Fruit fly (Drosophila melanogaster) whole organism, wandering third instar larva: ENCODE data around the gene CG1074.
A peak's percentile ranks its signal among the peaks of the same experiment; 100 is the strongest.

Source experiments
- Abd-B ChIP-seq: fragments of >200 bp; optimal IDR thresholded peaks from 2 replicates; lab custom pipeline; 2017; ENCODE audit warnings: missing biosample characterization, missing genetic modification characterization
- CG9705 ChIP-seq: fragments of 200-800 bp; sonication (Bioruptor generic); optimal IDR thresholded peaks from 2 replicates; lab custom pipeline; 2018; ENCODE audit warnings: missing biosample characterization, mild to moderate bottlenecking, missing genetic modification characterization
- CrebA ChIP-seq: fragments of 200-800 bp; sonication (Bioruptor generic); optimal IDR thresholded peaks from 2 replicates; lab custom pipeline; 2016; ENCODE audit warnings: missing biosample characterization, mild to moderate bottlenecking, missing genetic modification characterization, borderline replicate concordance
- Dif ChIP-seq: fragments of 200-275, 200-300 bp; sonication (Bioruptor generic); optimal IDR thresholded peaks from 2 replicates; lab custom pipeline; 2018; ENCODE audit warnings: missing biosample characterization, missing genetic modification characterization; ENCODE audit not compliant: partially characterized antibody
- GATAd ChIP-seq: sonication (Bioruptor generic); optimal IDR thresholded peaks from 2 replicates; lab custom pipeline; 2016; ENCODE audit warnings: missing biosample characterization, missing genetic modification characterization
- HLH106 ChIP-seq: fragments of 200-800 bp; optimal IDR thresholded peaks from 3 replicates; lab custom pipeline; 2019; ENCODE audit warnings: missing biosample characterization, mild to moderate bottlenecking, missing genetic modification characterization, moderate library complexity
- Hr78 ChIP-seq: fragments of >200 bp; optimal IDR thresholded peaks from 2 replicates; lab custom pipeline; 2017; ENCODE audit warnings: missing biosample characterization, missing genetic modification characterization
- Hr83 ChIP-seq: fragments of 200-300 bp; sonication (Bioruptor generic); optimal IDR thresholded peaks from 2 replicates; lab custom pipeline; 2016; ENCODE audit warnings: missing biosample characterization, mild to moderate bottlenecking, missing genetic modification characterization, moderate library complexity; ENCODE audit not compliant: poor library complexity, severe bottlenecking
- Myc ChIP-seq: fragments of >200 bp; optimal IDR thresholded peaks from 2 replicates; lab custom pipeline; 2017
- N ChIP-seq: fragments of >200 bp; optimal IDR thresholded peaks from 2 replicates; lab custom pipeline; 2018; ENCODE audit warnings: missing biosample characterization, missing external identifiers, missing genetic modification characterization
- OdsH ChIP-seq: fragments of 200-800 bp; sonication (Bioruptor generic); optimal IDR thresholded peaks from 2 replicates; lab custom pipeline; 2016; ENCODE audit warnings: missing biosample characterization, mild to moderate bottlenecking, missing genetic modification characterization
- Rel ChIP-seq, 2 experiments: fragments of 200-800 bp; sonication (Bioruptor generic) in 1 of 2; optimal IDR thresholded peaks; 2 replicates in 1 of 2; 3 replicates in 1 of 2; lab custom pipeline; 2016 to 2019; ENCODE audit warnings: mild to moderate bottlenecking in 2 of 2, missing biosample characterization in 2 of 2, missing genetic modification characterization in 2 of 2, moderate library complexity in 1 of 2
- Sp1 ChIP-seq: fragments of 200-800 bp; sonication (Bioruptor generic); optimal IDR thresholded peaks from 3 replicates; lab custom pipeline; 2019; ENCODE audit warnings: missing biosample characterization, mild to moderate bottlenecking, missing genetic modification characterization, moderate library complexity
- Vsx2 ChIP-seq: fragments of 200-300, 225-300 bp; sonication (Bioruptor generic); optimal IDR thresholded peaks from 2 replicates; lab custom pipeline; 2018; ENCODE audit warnings: missing biosample characterization, missing genetic modification characterization; ENCODE audit not compliant: partially characterized antibody
- br ChIP-seq: fragments of 200-800 bp; sonication (Bioruptor generic); optimal IDR thresholded peaks from 2 replicates; lab custom pipeline; 2016; ENCODE audit warnings: missing biosample characterization, missing genetic modification characterization
- brk ChIP-seq: fragments of 200-800 bp; sonication (Bioruptor generic); optimal IDR thresholded peaks from 2 replicates; lab custom pipeline; 2016; ENCODE audit warnings: missing biosample characterization, mild to moderate bottlenecking, missing genetic modification characterization
- dl ChIP-seq, 2 experiments: fragments of 175-275, 200-275 bp in 1 of 2; fragments of 200-275 bp in 1 of 2; sonication (Bioruptor generic); optimal IDR thresholded peaks; lab custom pipeline; 2018; ENCODE audit warnings: mild to moderate bottlenecking in 2 of 2, missing biosample characterization in 2 of 2, missing genetic modification characterization in 2 of 2, moderate library complexity in 2 of 2; ENCODE audit not compliant: partially characterized antibody in 2 of 2, insufficient read depth in 1 of 2
- dsf ChIP-seq: sonication (Bioruptor generic); optimal IDR thresholded peaks from 2 replicates; lab custom pipeline; 2016; ENCODE audit warnings: missing biosample characterization, missing genetic modification characterization, borderline replicate concordance
- ey ChIP-seq: fragments of 200-800 bp; sonication (Bioruptor generic); optimal IDR thresholded peaks from 2 replicates; lab custom pipeline; 2016; ENCODE audit warnings: missing biosample characterization, missing genetic modification characterization
- foxo ChIP-seq, 2 experiments: fragments of 200-800 bp; sonication (Bioruptor generic); optimal IDR thresholded peaks; 2 replicates in 1 of 2; 3 replicates in 1 of 2; lab custom pipeline; 2016 to 2017; ENCODE audit warnings: missing biosample characterization in 2 of 2, missing genetic modification characterization in 2 of 2
- fru ChIP-seq: fragments of 200-800 bp; sonication (Bioruptor generic); optimal IDR thresholded peaks from 3 replicates; lab custom pipeline; 2016; ENCODE audit warnings: missing biosample characterization, mild to moderate bottlenecking, missing genetic modification characterization
- h ChIP-seq: fragments of 200-800 bp; sonication (Bioruptor generic); optimal IDR thresholded peaks from 3 replicates; lab custom pipeline; 2016; ENCODE audit warnings: missing biosample characterization, mild to moderate bottlenecking, missing genetic modification characterization
- jim ChIP-seq: fragments of 175-275, 200-325 bp; sonication (Bioruptor generic); optimal IDR thresholded peaks from 2 replicates; lab custom pipeline; 2016; ENCODE audit warnings: missing biosample characterization, mild to moderate bottlenecking, missing genetic modification characterization
- psq ChIP-seq: fragments of 200-800 bp; sonication (Bioruptor generic); optimal IDR thresholded peaks from 3 replicates; lab custom pipeline; 2017; ENCODE audit warnings: missing biosample characterization, mild to moderate bottlenecking, missing genetic modification characterization, moderate library complexity
- rgr ChIP-seq: fragments of 200-800 bp; sonication (Bioruptor generic); optimal IDR thresholded peaks from 3 replicates; lab custom pipeline; 2016; ENCODE audit warnings: missing biosample characterization, mild to moderate bottlenecking, missing genetic modification characterization
- sage ChIP-seq: fragments of 200-800 bp; sonication (Bioruptor generic); optimal IDR thresholded peaks from 2 replicates; lab custom pipeline; 2016; ENCODE audit warnings: missing biosample characterization, mild to moderate bottlenecking, missing genetic modification characterization
- sv ChIP-seq: fragments of 200-800 bp; sonication (Bioruptor generic); optimal IDR thresholded peaks from 3 replicates; lab custom pipeline; 2016; ENCODE audit warnings: missing biosample characterization, missing genetic modification characterization
- tai ChIP-seq: sonication (Bioruptor generic); optimal IDR thresholded peaks from 2 replicates; lab custom pipeline; 2016; ENCODE audit warnings: missing biosample characterization, missing genetic modification characterization

Gene CG1074

DNA sequence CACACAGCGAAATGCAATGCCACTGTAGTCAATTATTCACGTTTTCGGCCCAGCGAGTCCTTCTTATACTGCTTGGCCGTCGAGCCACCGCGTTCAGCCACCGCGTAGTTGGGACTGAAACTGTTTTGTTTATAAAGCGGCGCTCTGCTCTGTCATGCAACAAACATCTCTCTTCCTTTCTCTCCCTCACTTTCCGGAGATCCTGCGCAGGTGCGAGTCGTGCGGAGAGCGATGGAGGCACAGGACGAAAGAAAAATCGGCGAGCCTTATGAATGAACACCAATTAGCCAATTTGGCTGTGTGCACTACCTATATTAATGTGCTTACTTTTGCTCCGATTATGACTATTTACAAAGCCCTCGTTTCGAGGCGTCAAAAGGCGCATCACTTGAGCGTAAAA is 14.3 kb upstream of the CG1074 start, which contains the start of gene CG32944:
Gene CG32944 (minus strand): TSS at position 97 of the 400 bp plus-strand sequence.
- TF ChIP-seq dl (GFP tag; optimal IDR thresholded peaks at IDR 0.05; lab: Kevin White, UChicago; ENCODE audit: insufficient read depth in 1 of 2, partially characterized antibody in 2 of 2), result no peak
- TF ChIP-seq dsf (GFP tag; lab: Kevin White, UChicago), result no peak
- no peak for TF ChIP-seq CG9705 (GFP tag; lab: Kevin White, UChicago)
- peak; percentile 58 for TF ChIP-seq Vsx2 (GFP tag; lab: Kevin White, UChicago)
- peak; percentile 38 for TF ChIP-seq Dif (GFP tag; lab: Kevin White, UChicago)
- no peak for TF ChIP-seq Rel (GFP tag; optimal IDR thresholded peaks at IDR 0.05; lab: Kevin White, UChicago)
- TF ChIP-seq Rel (tag; optimal IDR thresholded peaks at IDR 0.05; lab: Kevin White, UChicago), result no peak
- TF ChIP-seq ey (GFP tag; lab: Kevin White, UChicago), result no peak

DNA sequence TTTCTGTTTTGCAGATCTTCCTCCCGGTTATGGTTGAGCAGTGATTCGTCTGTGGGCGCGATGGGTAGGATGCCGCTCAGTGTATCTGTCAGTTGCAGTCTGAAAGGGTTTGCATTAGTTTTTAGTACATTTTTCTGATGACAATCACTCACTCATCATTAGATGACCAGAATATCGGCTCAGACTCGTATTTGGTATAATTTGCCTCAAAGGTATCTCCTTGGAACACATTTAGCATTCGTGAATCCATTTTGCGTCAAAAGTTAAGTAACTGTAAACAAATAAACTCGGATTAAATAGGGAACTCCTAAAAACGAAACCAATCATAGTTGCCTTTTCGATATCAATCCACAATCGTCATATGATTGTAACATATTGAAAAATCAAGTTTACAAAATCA is 7.0 kb upstream of the CG1074 start, which contains the start of gene CG31525:
Gene CG31525 (plus strand): TSS at position 301 of the 400 bp plus-strand sequence.
- TF ChIP-seq sv (GFP tag; lab: Kevin White, UChicago), result no peak
- TF ChIP-seq CG9705 (GFP tag; lab: Kevin White, UChicago), result no peak
- no peak for TF ChIP-seq fru (GFP tag; lab: Kevin White, UChicago)
- no peak for TF ChIP-seq sage
- TF ChIP-seq CrebA, result no peak
- TF ChIP-seq ey (GFP tag; lab: Kevin White, UChicago), result no peak
- TF ChIP-seq HLH106, result no peak
- TF ChIP-seq GATAd (GFP tag; lab: Kevin White, UChicago), result no peak
- TF ChIP-seq N, result no peak
- no peak for TF ChIP-seq foxo (GFP tag; optimal IDR thresholded peaks at IDR 0.05; lab: Kevin White, UChicago)
- no peak for TF ChIP-seq OdsH (GFP tag; lab: Kevin White, UChicago)

DNA sequence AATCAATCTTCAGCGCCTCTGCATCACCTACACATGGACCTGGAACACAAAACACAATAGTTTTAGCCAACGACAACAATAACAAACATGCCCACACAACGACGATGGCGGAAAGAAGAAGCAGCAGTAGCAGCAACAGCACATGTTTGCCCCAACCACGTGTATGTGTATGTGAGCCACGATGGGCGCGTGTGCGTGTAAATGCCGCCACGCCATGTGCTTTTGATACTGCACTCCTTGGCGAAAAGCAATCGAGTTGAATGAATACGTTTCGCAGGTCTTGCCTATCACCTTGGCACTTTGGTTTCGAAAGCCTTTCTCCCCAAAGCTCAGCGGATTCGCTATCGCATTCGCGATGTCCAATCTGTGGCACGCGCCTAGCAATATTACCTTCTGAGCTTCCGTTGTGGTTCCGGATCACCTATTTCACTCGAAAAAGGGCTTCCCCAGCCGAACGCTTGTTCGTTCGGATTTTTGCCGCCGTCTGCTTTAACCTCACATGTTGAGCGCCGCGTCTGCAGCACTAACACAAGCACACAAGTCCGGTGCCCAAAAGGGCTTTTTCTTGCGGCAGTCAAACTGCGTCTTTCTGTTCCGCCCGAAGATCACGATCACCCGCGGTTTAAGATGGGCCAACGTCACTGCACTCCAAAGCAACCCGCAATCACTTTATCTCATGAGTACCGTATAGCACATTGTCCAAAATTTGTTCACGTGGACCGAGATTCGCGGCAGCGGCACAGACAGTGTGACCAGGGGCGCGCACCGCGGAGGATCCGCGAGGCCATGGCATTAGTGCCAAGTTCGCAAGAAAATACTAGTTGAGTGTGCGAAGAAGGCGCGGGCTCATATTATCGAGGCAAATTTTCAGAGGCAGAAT is 4.9 kb upstream of the CG1074 start, which contains the start of gene srl:
Gene srl (minus strand): TSS at position 751 of the 880 bp plus-strand sequence.
- TF ChIP-seq Myc (lab: Kevin White, UChicago) (peak; percentile 61), CrebA (no peak), CG9705 (GFP tag; lab: Kevin White, UChicago) (no peak), Hr83 (GFP tag; lab: Kevin White, UChicago) (peak; percentile 40), Rel (GFP tag; optimal IDR thresholded peaks at IDR 0.05; lab: Kevin White, UChicago) (no peak), Rel (tag; optimal IDR thresholded peaks at IDR 0.05; lab: Kevin White, UChicago) (peak; percentile 66), dl (GFP tag; optimal IDR thresholded peaks at IDR 0.05; lab: Kevin White, UChicago; ENCODE audit: insufficient read depth in 1 of 2, partially characterized antibody in 2 of 2) (no peak), GATAd (GFP tag; lab: Kevin White, UChicago) (no peak)
- TF ChIP-seq, all 38 proteins: peak for 3

DNA sequence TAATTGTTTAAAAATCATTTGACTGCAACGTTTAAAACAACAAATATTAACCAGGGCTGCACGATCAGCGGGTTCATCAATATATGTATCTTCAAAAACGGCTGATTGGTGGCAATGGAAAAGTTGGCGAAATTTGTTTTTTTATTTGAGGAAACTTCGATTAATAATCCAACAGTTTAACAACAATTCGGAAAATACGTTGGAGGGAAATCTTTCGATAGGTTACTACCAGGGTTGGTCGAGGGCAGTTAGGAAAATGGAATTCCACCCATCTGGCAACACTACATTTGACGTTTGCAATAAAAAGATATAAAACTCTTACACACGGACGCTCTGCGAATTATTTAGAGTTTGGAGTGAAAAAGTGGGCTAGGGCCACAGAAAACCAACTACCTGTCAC is 3.3 kb downstream of the CG1074 start, which contains the start of the genes Lipt2 and CG14650:
Gene Lipt2 (minus strand): TSS at position 217 of the 400 bp plus-strand sequence.
Gene CG14650 (plus strand): TSS at position 275 of the 400 bp plus-strand sequence.
- TF ChIP-seq tai (no peak), psq (GFP tag; lab: Kevin White, UChicago) (peak; percentile 38), fru (GFP tag; lab: Kevin White, UChicago) (peak; percentile 64), ey (GFP tag; lab: Kevin White, UChicago) (peak; percentile 67), foxo (GFP tag; optimal IDR thresholded peaks at IDR 0.05; lab: Kevin White, UChicago) (peak in 1 of 2 experiments; percentile 79), Sp1 (GFP tag; lab: Kevin White, UChicago) (peak; percentile 64), br (peak; percentile 65), jim (GFP tag; lab: Kevin White, UChicago) (no peak), OdsH (GFP tag; lab: Kevin White, UChicago) (peak; percentile 60), sv (GFP tag; lab: Kevin White, UChicago) (peak; percentile 29), h (peak; percentile 77), CG9705 (GFP tag; lab: Kevin White, UChicago) (peak; percentile 29), Hr78 (GFP tag; lab: Kevin White, UChicago) (no peak), rgr (peak; percentile 74), Hr83 (GFP tag; lab: Kevin White, UChicago) (peak; percentile 46), Abd-B (no peak), brk (no peak), HLH106 (peak; percentile 68)
